Worm (Caenorhabditis elegans): Measurements from ENCODE around the gene nft-1.

- TF ChIP-seq ceh-82 (tag; optimal IDR thresholded peaks at IDR 0.05), result no peak
- no peak for TF ChIP-seq unc-62 (GFP tag; optimal IDR thresholded peaks at IDR 0.05)
- no peak for TF ChIP-seq Y116A8C.19 (tag; optimal IDR thresholded peaks at IDR 0.05; ENCODE audit: borderline replicate concordance)
- no peak for TF ChIP-seq nhr-76 (tag; optimal IDR thresholded peaks at IDR 0.05)
- TF ChIP-seq lin-35 (GFP tag; optimal IDR thresholded peaks at IDR 0.05), result no peak
- TF ChIP-seq snpc-4 (tag; optimal IDR thresholded peaks at IDR 0.05), result no peak
Observed at ce11 chrIII:11971342-11971741, 47.7 kb downstream of the nft-1 start, which contains the start of gene Y56A3A.28.
